Fruit fly (Drosophila melanogaster) whole organism, pupa: ENCODE results near the gene CG1529.

ENCODE experiments used
- CG10348 ChIP-seq: fragments of 200-800 bp; sonication (Bioruptor generic); IDR thresholded peaks from 2 replicates; pipeline ENCODE4 v1.3.6; 2022; ENCODE audit warnings: missing biosample characterization, missing genetic modification characterization
- CG15710 ChIP-seq: fragments of 200-800 bp; sonication (Bioruptor generic); optimal IDR thresholded peaks from 2 replicates; lab custom pipeline; 2018; ENCODE audit warnings: missing biosample characterization, mild to moderate bottlenecking, missing genetic modification characterization, moderate library complexity
- CG17806 ChIP-seq: fragments of 200-800 bp; sonication (Bioruptor generic); optimal IDR thresholded peaks from 2 replicates; lab custom pipeline; 2018; ENCODE audit warnings: missing biosample characterization, mild to moderate bottlenecking, missing genetic modification characterization, moderate library complexity
- CG4496 ChIP-seq: fragments of 200-800 bp; sonication (Bioruptor generic); IDR thresholded peaks from 3 replicates; pipeline ENCODE4 v1.3.6; 2022; ENCODE audit warnings: missing biosample characterization, missing genetic modification characterization
- CG8159 ChIP-seq: fragments of 200-800 bp; sonication (Bioruptor generic); optimal IDR thresholded peaks from 3 replicates; lab custom pipeline; 2018; ENCODE audit warnings: missing biosample characterization, mild to moderate bottlenecking, missing genetic modification characterization, moderate library complexity
- CG9948 ChIP-seq: fragments of 200-800 bp; sonication (Bioruptor generic); optimal IDR thresholded peaks from 2 replicates; lab custom pipeline; 2018; ENCODE audit warnings: missing biosample characterization, mild to moderate bottlenecking, missing genetic modification characterization, moderate library complexity
- D1 ChIP-seq: fragments of 200-800 bp; sonication (Bioruptor generic); optimal IDR thresholded peaks from 2 replicates; lab custom pipeline; 2018; ENCODE audit warnings: missing biosample characterization, mild to moderate bottlenecking, missing genetic modification characterization, moderate library complexity
- EcR ChIP-seq: fragments of 200-800 bp; sonication (Bioruptor generic); optimal IDR thresholded peaks from 3 replicates; lab custom pipeline; 2019; ENCODE audit warnings: missing biosample characterization, missing genetic modification characterization, mild to moderate bottlenecking, moderate library complexity, missing genetic modification reagents
- Pif1A ChIP-seq: fragments of 200-800 bp; sonication (Bioruptor generic); optimal IDR thresholded peaks from 3 replicates; lab custom pipeline; 2016; ENCODE audit warnings: missing biosample characterization, missing genetic modification characterization
- Pif1B ChIP-seq: fragments of 200-800 bp; sonication (Bioruptor generic); optimal IDR thresholded peaks from 3 replicates; lab custom pipeline; 2016; ENCODE audit warnings: missing biosample characterization, missing genetic modification characterization
- fd96Ca ChIP-seq: fragments of 200-800 bp; sonication (Bioruptor generic); IDR thresholded peaks from 3 replicates; pipeline ENCODE4 v1.3.6; 2022; ENCODE audit warnings: missing biosample characterization, missing genetic modification characterization
- gl ChIP-seq: fragments of 200-800 bp; sonication (Bioruptor generic); optimal IDR thresholded peaks from 2 replicates; lab custom pipeline; 2018; ENCODE audit warnings: missing biosample characterization, mild to moderate bottlenecking, missing genetic modification characterization
- rn ChIP-seq: fragments of 200-800 bp; sonication (Bioruptor generic); IDR thresholded peaks from 2 replicates; pipeline ENCODE4 v1.3.6; 2022; ENCODE audit warnings: missing biosample characterization, missing genetic modification characterization

DNA sequence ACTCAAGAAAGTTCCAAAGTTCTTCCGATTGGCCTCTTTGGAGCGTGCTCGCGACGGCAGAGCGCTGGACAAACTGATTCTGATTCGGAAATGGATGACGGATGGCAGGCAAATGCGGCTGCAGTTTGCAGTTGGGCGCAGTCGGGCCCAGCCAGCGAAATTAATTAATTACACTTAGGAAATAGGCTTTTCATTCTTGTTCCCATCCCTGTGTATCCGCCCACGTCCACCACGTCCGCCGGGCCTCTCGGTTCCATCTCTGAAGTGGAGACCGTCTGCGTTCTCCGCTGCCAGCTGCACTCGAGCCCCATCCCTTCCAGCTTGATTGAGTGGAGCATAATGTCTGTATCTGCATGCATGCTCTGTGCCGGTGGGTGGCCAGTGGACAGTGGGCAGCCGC, 8.8 kb upstream of the CG1529 start, which contains the start of gene CG15449:
- TF ChIP-seq Pif1B (GFP tag; lab: Kevin White, UChicago), result no peak
- TF ChIP-seq CG8159 (tag; lab: Kevin White, UChicago), result no peak
- TF ChIP-seq EcR (GFP tag; lab: Kevin White, UChicago), result no peak
- TF ChIP-seq CG9948 (tag; lab: Kevin White, UChicago), result no peak
- TF ChIP-seq CG10348, result no peak
- TF ChIP-seq Pif1A (GFP tag; lab: Kevin White, UChicago), result no peak
- TF ChIP-seq D1 (tag; lab: Kevin White, UChicago), result no peak
- TF ChIP-seq CG15710, result no peak
- TF ChIP-seq CG17806 (tag; lab: Kevin White, UChicago), result no peak
- no peak for TF ChIP-seq rn (GFP tag; lab: Robert Waterston, UW)
- no peak for TF ChIP-seq gl
- TF ChIP-seq fd96Ca (GFP tag; lab: Robert Waterston, UW), result no peak
- TF ChIP-seq CG4496 (GFP tag; lab: Robert Waterston, UW), result no peak
